Fruit fly (Drosophila melanogaster) whole organism, embryonic: ENCODE data around the gene dock.

ENCODE experiments used
- Aef1 ChIP-seq: fragments of 200-800 bp; sonication (Bioruptor generic); IDR thresholded peaks from 3 replicates; pipeline ENCODE4 v1.3.6; 2022; ENCODE audit warnings: missing biosample characterization, missing genetic modification characterization
- CG10431 ChIP-seq: fragments of 200-800 bp; sonication (Bioruptor generic); optimal IDR thresholded peaks from 3 replicates; lab custom pipeline; 2018; ENCODE audit warnings: missing biosample characterization, mild to moderate bottlenecking, missing genetic modification characterization
- CG13894 ChIP-seq: fragments of 200-800 bp; sonication (Bioruptor generic); optimal IDR thresholded peaks from 3 replicates; lab custom pipeline; 2018; ENCODE audit warnings: missing biosample characterization, mild to moderate bottlenecking, missing genetic modification characterization, moderate library complexity
- CG17328 ChIP-seq: fragments of 200-800 bp; sonication (Bioruptor generic); IDR thresholded peaks from 2 replicates; pipeline ENCODE4 v1.3.6; 2022; ENCODE audit warnings: missing biosample characterization, missing genetic modification characterization
- CG18476 ChIP-seq: fragments of 200-800 bp; sonication (Bioruptor generic); optimal IDR thresholded peaks from 2 replicates; lab custom pipeline; 2016; ENCODE audit warnings: missing biosample characterization, mild to moderate bottlenecking, missing genetic modification characterization
- CG18619 ChIP-seq: fragments of 200-800 bp; sonication (Bioruptor generic); optimal IDR thresholded peaks from 3 replicates; lab custom pipeline; 2017; ENCODE audit warnings: missing biosample characterization, mild to moderate bottlenecking, missing genetic modification characterization
- CG2120 ChIP-seq: fragments of 200-800 bp; sonication (Bioruptor generic); optimal IDR thresholded peaks from 3 replicates; lab custom pipeline; 2016; ENCODE audit warnings: missing biosample characterization, missing genetic modification characterization
- CG30403 ChIP-seq: fragments of 200-800 bp; sonication (Bioruptor generic); optimal IDR thresholded peaks from 3 replicates; lab custom pipeline; 2016; ENCODE audit warnings: missing biosample characterization, missing genetic modification characterization
- CG31365 ChIP-seq: fragments of 200-800 bp; sonication (Bioruptor generic); optimal IDR thresholded peaks from 2 replicates; lab custom pipeline; 2018; ENCODE audit warnings: missing biosample characterization, mild to moderate bottlenecking, missing genetic modification characterization
- CG32767 ChIP-seq: fragments of 200-800 bp; sonication (Bioruptor generic); IDR thresholded peaks from 2 replicates; pipeline ENCODE4 v1.3.6; 2022; ENCODE audit warnings: missing biosample characterization, missing genetic modification characterization
- CG32772 ChIP-seq: fragments of 200-800 bp; sonication (Bioruptor generic); IDR thresholded peaks from 2 replicates; pipeline ENCODE4 v1.3.6; 2022; ENCODE audit warnings: missing biosample characterization, missing genetic modification characterization
- CG34224 ChIP-seq: fragments of 200-800 bp; sonication (Bioruptor generic); IDR thresholded peaks from 3 replicates; pipeline ENCODE4 v1.3.6; 2022; ENCODE audit warnings: missing biosample characterization, missing genetic modification characterization; ENCODE audit not compliant: partially characterized antibody
- CG4328 ChIP-seq: fragments of 200-800 bp; sonication (Bioruptor generic); optimal IDR thresholded peaks from 3 replicates; lab custom pipeline; 2017; ENCODE audit warnings: missing biosample characterization, missing genetic modification reagents, missing genetic modification characterization
- CG4360 ChIP-seq: fragments of 200-800 bp; sonication (Bioruptor generic); IDR thresholded peaks from 2 replicates; pipeline ENCODE4 v1.3.6; 2022; ENCODE audit warnings: missing biosample characterization, missing genetic modification characterization
- CG7357 ChIP-seq: fragments of 200-800 bp; sonication (Bioruptor generic); IDR thresholded peaks from 3 replicates; pipeline ENCODE4 v1.3.6; 2022; ENCODE audit warnings: missing biosample characterization, missing genetic modification characterization
- CG7372 ChIP-seq: fragments of 200-800 bp; sonication (Bioruptor generic); IDR thresholded peaks from 2 replicates; pipeline ENCODE4 v1.3.6; 2022; ENCODE audit warnings: missing biosample characterization, missing genetic modification characterization
- CG7786 ChIP-seq: fragments of 200-800 bp; sonication (Bioruptor generic); optimal IDR thresholded peaks from 2 replicates; lab custom pipeline; 2016; ENCODE audit warnings: missing biosample characterization, missing genetic modification characterization
- CG7963 ChIP-seq: fragments of 200-800 bp; sonication (Bioruptor generic); IDR thresholded peaks from 3 replicates; pipeline ENCODE4 v1.3.6; 2022; ENCODE audit warnings: missing biosample characterization, missing genetic modification characterization; ENCODE audit not compliant: partially characterized antibody
- CG8281 ChIP-seq: fragments of 200-800 bp; sonication (Bioruptor generic); optimal IDR thresholded peaks from 2 replicates; lab custom pipeline; 2018; ENCODE audit warnings: missing biosample characterization, mild to moderate bottlenecking, missing genetic modification characterization, moderate library complexity
- CG9817 ChIP-seq: fragments of 200-800 bp; sonication (Bioruptor generic); optimal IDR thresholded peaks from 2 replicates; lab custom pipeline; 2018; ENCODE audit warnings: missing biosample characterization, mild to moderate bottlenecking, missing genetic modification characterization, moderate library complexity
- CHES-1-like ChIP-seq: fragments of 200-800 bp; sonication (Bioruptor generic); optimal IDR thresholded peaks from 2 replicates; lab custom pipeline; 2016; ENCODE audit warnings: missing biosample characterization, missing genetic modification characterization
- Dip3 ChIP-seq: fragments of 200-800 bp; sonication (Bioruptor generic); optimal IDR thresholded peaks from 3 replicates; lab custom pipeline; 2016; ENCODE audit warnings: missing biosample characterization, missing genetic modification characterization
- Doc2 ChIP-seq: fragments of 200-800 bp; sonication (Bioruptor generic); IDR thresholded peaks from 2 replicates; pipeline ENCODE4 v1.3.6; 2022; ENCODE audit warnings: missing biosample characterization, missing genetic modification characterization
- Doc3 ChIP-seq: fragments of 200-800 bp; sonication (Bioruptor generic); IDR thresholded peaks from 3 replicates; pipeline ENCODE4 v1.3.6; 2022; ENCODE audit warnings: missing biosample characterization, missing genetic modification characterization; ENCODE audit not compliant: partially characterized antibody
- Drgx ChIP-seq: fragments of 200-800 bp; sonication (Bioruptor generic); IDR thresholded peaks from 2 replicates; pipeline ENCODE4 v1.3.6; 2022; ENCODE audit warnings: missing biosample characterization, missing genetic modification characterization
- E2f1 ChIP-seq: fragments of 200-800 bp; sonication (Bioruptor generic); IDR thresholded peaks from 2 replicates; pipeline ENCODE4 v1.3.6; 2022; ENCODE audit warnings: missing biosample characterization, missing genetic modification characterization
- Lpt ChIP-seq: fragments of >200 bp; optimal IDR thresholded peaks from 2 replicates; lab custom pipeline; 2018; ENCODE audit warnings: missing biosample characterization, missing genetic modification characterization
- MBD-R2 ChIP-seq: fragments of 200-800 bp; sonication (Bioruptor generic); IDR thresholded peaks from 2 replicates; pipeline ENCODE4 v1.3.6; 2022; ENCODE audit warnings: missing biosample characterization, missing genetic modification characterization
- MESR4 ChIP-seq: fragments of 200-800 bp; sonication (Bioruptor generic); optimal IDR thresholded peaks from 2 replicates; lab custom pipeline; 2018; ENCODE audit warnings: missing biosample characterization, mild to moderate bottlenecking, missing genetic modification characterization, moderate library complexity
- PHDP ChIP-seq: fragments of 200-800 bp; sonication (Bioruptor generic); optimal IDR thresholded peaks from 3 replicates; lab custom pipeline; 2018; ENCODE audit warnings: missing biosample characterization, mild to moderate bottlenecking, missing genetic modification characterization, moderate library complexity
- Sox102F ChIP-seq: fragments of 200-800 bp; sonication (Bioruptor generic); optimal IDR thresholded peaks from 2 replicates; lab custom pipeline; 2018; ENCODE audit warnings: missing biosample characterization, mild to moderate bottlenecking, missing genetic modification characterization, moderate library complexity
- Usf ChIP-seq: fragments of 200-800 bp; sonication (Bioruptor generic); optimal IDR thresholded peaks from 2 replicates; lab custom pipeline; 2017; ENCODE audit warnings: missing genotype, missing biosample characterization, missing genetic modification characterization
- bsh ChIP-seq, 2 experiments: fragments of 200-800 bp; sonication (Bioruptor generic); optimal IDR thresholded peaks; 2 replicates each; lab custom pipeline; 2017 to 2018; ENCODE audit warnings: mild to moderate bottlenecking in 2 of 2, missing biosample characterization in 2 of 2, missing genetic modification characterization in 2 of 2, moderate library complexity in 1 of 2
- chinmo ChIP-seq: fragments of 200-800 bp; sonication (Bioruptor generic); IDR thresholded peaks from 4 replicates; pipeline ENCODE4 v1.3.6; 2022; ENCODE audit warnings: missing biosample characterization, missing genetic modification characterization; ENCODE audit not compliant: partially characterized antibody
- da ChIP-seq: fragments of 200-800 bp; sonication (Bioruptor generic); optimal IDR thresholded peaks from 2 replicates; lab custom pipeline; 2016; ENCODE audit warnings: missing biosample characterization, missing genetic modification characterization
- danr ChIP-seq: fragments of 200-800 bp; sonication (Bioruptor generic); IDR thresholded peaks from 2 replicates; pipeline ENCODE4 v1.3.6; 2022; ENCODE audit warnings: missing biosample characterization, missing genetic modification characterization
- dmrt99B ChIP-seq: fragments of 200-800 bp; sonication (Bioruptor generic); optimal IDR thresholded peaks from 2 replicates; lab custom pipeline; 2018; ENCODE audit warnings: missing biosample characterization, mild to moderate bottlenecking, missing genetic modification characterization, moderate library complexity
- eve ChIP-seq, 2 experiments: fragments of >200 bp; optimal IDR thresholded peaks; 2 replicates each; lab custom pipeline; 2017; ENCODE audit warnings: missing biosample characterization in 2 of 2, missing genetic modification characterization in 2 of 2
- fd96Cb ChIP-seq: fragments of 200-800 bp; sonication (Bioruptor generic); optimal IDR thresholded peaks from 2 replicates; lab custom pipeline; 2018; ENCODE audit warnings: missing biosample characterization, mild to moderate bottlenecking, missing genetic modification characterization, moderate library complexity
- kay ChIP-seq: fragments of 200-800 bp; sonication (Bioruptor generic); optimal IDR thresholded peaks from 2 replicates; lab custom pipeline; 2016; ENCODE audit warnings: missing biosample characterization, missing genetic modification characterization
- otp ChIP-seq: fragments of 200-800 bp; sonication (Bioruptor generic); IDR thresholded peaks from 3 replicates; pipeline ENCODE4, ENCODE4 v1.3.6; 2022; ENCODE audit warnings: missing biosample characterization, missing genetic modification characterization
- sd ChIP-seq: fragments of 200-800 bp; sonication (Bioruptor generic); optimal IDR thresholded peaks from 3 replicates; lab custom pipeline; 2018; ENCODE audit warnings: missing biosample characterization, mild to moderate bottlenecking, missing genetic modification characterization, moderate library complexity
- seq ChIP-seq: fragments of 200-800 bp; sonication (Bioruptor generic); IDR thresholded peaks from 2 replicates; pipeline ENCODE4 v1.3.6; 2022; ENCODE audit warnings: missing biosample characterization, missing genetic modification characterization
- sima ChIP-seq: fragments of 200-800 bp; sonication (Bioruptor generic); optimal IDR thresholded peaks from 2 replicates; lab custom pipeline; 2016; ENCODE audit warnings: missing biosample characterization, missing genetic modification characterization
- sob ChIP-seq: fragments of 200-800 bp; sonication (Bioruptor generic); IDR thresholded peaks from 2 replicates; pipeline ENCODE4 v1.3.6; 2022; ENCODE audit warnings: missing biosample characterization, missing genetic modification characterization
- tap ChIP-seq: fragments of 200-800 bp; optimal IDR thresholded peaks from 3 replicates; lab custom pipeline; 2019; ENCODE audit warnings: missing biosample characterization, mild to moderate bottlenecking, missing genetic modification characterization, moderate library complexity
- tup ChIP-seq: fragments of 200-800 bp; sonication (Bioruptor generic); optimal IDR thresholded peaks from 2 replicates; lab custom pipeline; 2016; ENCODE audit warnings: missing biosample characterization, mild to moderate bottlenecking, missing genetic modification characterization, moderate library complexity
- usp ChIP-seq: fragments of >200 bp; optimal IDR thresholded peaks from 2 replicates; lab custom pipeline; 2017; ENCODE audit warnings: missing biosample characterization, missing genetic modification characterization
- wek ChIP-seq: fragments of 200-800 bp; sonication (Bioruptor generic); optimal IDR thresholded peaks from 3 replicates; lab custom pipeline; 2018; ENCODE audit warnings: missing biosample characterization, mild to moderate bottlenecking, missing genetic modification characterization, moderate library complexity
- zen2 ChIP-seq: fragments of 200-800 bp; sonication (Bioruptor generic); IDR thresholded peaks from 3 replicates; pipeline ENCODE4 v1.3.6; 2022; ENCODE audit warnings: missing biosample characterization, missing genetic modification characterization; ENCODE audit not compliant: partially characterized antibody

Gene dock

dm6 chr2L:850727-851257 lies 25.0 kb downstream of the dock start, which contains the start of gene drongo (continued):
- TF ChIP-seq Dip3 (GFP tag; lab: Kevin White, UChicago), result peak; percentile 18
- peak; percentile 86 for TF ChIP-seq sd (tag; lab: Kevin White, UChicago)
- TF ChIP-seq MESR4 (GFP tag; lab: Kevin White, UChicago), result peak; percentile 83
- peak; percentile 54; the same call in 2 of the 3 replicates for TF ChIP-seq Aef1 (GFP tag; lab: Robert Waterston, UW)
- TF ChIP-seq CG34224 (GFP tag; lab: Robert Waterston, UW), result peak; percentile 31; the same call in 2 of the 3 replicates
- no peak for TF ChIP-seq Doc3
- TF ChIP-seq danr (GFP tag; lab: Robert Waterston, UW), result no peak
- no peak for TF ChIP-seq fd96Cb (tag; lab: Kevin White, UChicago)
- no peak; the same call in 1 of the 3 replicates for TF ChIP-seq zen2 (GFP tag; lab: Robert Waterston, UW)
- 0 out of 3 replicates have a peak, but pooled peaks have one; percentile 44 for TF ChIP-seq otp (GFP tag; lab: Robert Waterston, UW)
- no peak for TF ChIP-seq tap (tag; lab: Kevin White, UChicago)
- TF ChIP-seq Sox102F (GFP tag; lab: Kevin White, UChicago), result no peak
- TF ChIP-seq CG7786 (GFP tag; lab: Kevin White, UChicago), result no peak
- no peak for TF ChIP-seq eve (GFP tag; optimal IDR thresholded peaks at IDR 0.05; lab: Kevin White, UChicago)
- no peak for TF ChIP-seq seq (GFP tag; lab: Robert Waterston, UW)
- no peak for TF ChIP-seq CG7963 (GFP tag; lab: Robert Waterston, UW)
- peak; percentile 12 to 17 for TF ChIP-seq bsh (GFP tag; optimal IDR thresholded peaks at IDR 0.05; lab: Kevin White, UChicago)
- TF ChIP-seq sima (GFP tag; lab: Kevin White, UChicago), result no peak
- peak; percentile 20 for TF ChIP-seq CG4328
- TF ChIP-seq CG8281 (tag; lab: Kevin White, UChicago), result no peak
- TF ChIP-seq da (GFP tag; lab: Kevin White, UChicago), result peak; percentile 13
- no peak for TF ChIP-seq Lpt
- peak; percentile 14 for TF ChIP-seq CG18619 (GFP tag; lab: Kevin White, UChicago)
- TF ChIP-seq Drgx (GFP tag; lab: Robert Waterston, UW), result 0 out of 2 replicates have a peak, but pooled peaks have one; percentile 23
- TF ChIP-seq Usf (GFP tag; lab: Kevin White, UChicago), result no peak
- no peak for TF ChIP-seq CG10431 (GFP tag; lab: Kevin White, UChicago)
- peak; percentile 63 for TF ChIP-seq sob (GFP tag; lab: Robert Waterston, UW)
- peak; percentile 6 for TF ChIP-seq CG31365

dm6 chr2L:852647-853111 lies 26.9 kb downstream of the dock start, which contains the start of the genes CG4291 and kraken:
CG4291 (minus strand) TSS chr2L:852730.
kraken (plus strand) TSS chr2L:852768.
- TF ChIP-seq CG7357 (GFP tag; lab: Robert Waterston, UW) (no peak), CG18476 (GFP tag; lab: Kevin White, UChicago) (no peak), tup (GFP tag; lab: Kevin White, UChicago) (no peak), CG13894 (tag; lab: Kevin White, UChicago) (peak; percentile 77), E2f1 (peak; percentile 18; the same call in 1 of the 2 replicates), CG17328 (peak; percentile 44), CHES-1-like (peak; percentile 78), CG9817 (tag; lab: Kevin White, UChicago) (peak; percentile 60), CG2120 (peak; percentile 84), CG32767 (GFP tag; lab: Robert Waterston, UW) (no peak), danr (GFP tag; lab: Robert Waterston, UW) (no peak), usp (no peak), wek (GFP tag; lab: Kevin White, UChicago) (no peak), PHDP (peak; percentile 48), kay (GFP tag; lab: Kevin White, UChicago) (peak; percentile 16), CG32772 (GFP tag; lab: Robert Waterston, UW) (0 out of 2 replicates have a peak, but pooled peaks have one; percentile 30), CG7372 (no peak), Doc2 (no peak), dmrt99B (peak; percentile 35), chinmo (GFP tag; lab: Robert Waterston, UW) (no peak), MBD-R2 (GFP tag; lab: Robert Waterston, UW) (peak; percentile 97), CG30403 (GFP tag; lab: Kevin White, UChicago) (peak; percentile 66), CG4360 (GFP tag; lab: Robert Waterston, UW) (peak; percentile 55)
